Fruit fly (Drosophila melanogaster) Kc167 (cell line): Measurements from ENCODE around the gene Mur18B.

Experiments
- Myc ChIP-seq: fragments of >200 bp; optimal IDR thresholded peaks from 2 replicates; lab custom pipeline; 2017; ENCODE audit warnings: missing external identifiers
- h ChIP-seq: fragments of >200 bp; optimal IDR thresholded peaks from 3 replicates; lab custom pipeline; 2018; ENCODE audit warnings: missing external identifiers
- psq ChIP-seq: fragments of >200 bp; optimal IDR thresholded peaks from 2 replicates; lab custom pipeline; 2017; ENCODE audit warnings: missing external identifiers
- ttk ChIP-seq: sonication (Bioruptor generic); optimal IDR thresholded peaks from 2 replicates; lab custom pipeline; 2017; ENCODE audit warnings: missing external identifiers

- no peak for TF ChIP-seq psq
- no peak for TF ChIP-seq ttk
- TF ChIP-seq Myc (lab: Kevin White, UChicago): no peak
- TF ChIP-seq h (lab: Kevin White, UChicago): no peak
Measured at dm6 chrX:19167032-19167568, 46.0 kb upstream of the Mur18B start, which contains the start of gene RhoGAP18B.
